Worm (Caenorhabditis elegans) whole organism, young adult: ENCODE results near the gene Y41D4B.14.
A peak's percentile ranks its signal among the peaks of the same experiment; 100 is the strongest.

Source experiments
- D2030.7 ChIP-seq: fragments of 200-800 bp; sonication (Bioruptor generic); IDR thresholded peaks from 2 replicates; pipeline ENCODE4 v1.3.6; 2022; ENCODE audit warnings: missing genetic modification reagents, missing genetic modification characterization, missing compliant biosample characterization
- F10E7.11 ChIP-seq: sonication (generic microtip); optimal IDR thresholded peaks from 2 replicates; lab custom pipeline; 2017; ENCODE audit warnings: mild to moderate bottlenecking, missing genetic modification characterization, moderate library complexity, missing compliant biosample characterization
- F23B12.7 ChIP-seq: sonication (generic microtip); optimal IDR thresholded peaks from 2 replicates; lab custom pipeline; 2017; ENCODE audit warnings: missing genetic modification characterization, mild to moderate bottlenecking, missing compliant biosample characterization, antibody characterized with exemption, moderate library complexity; ENCODE audit not compliant: insufficient read depth
- F37B4.10 ChIP-seq: fragments of 200-800 bp; sonication (Bioruptor generic); IDR thresholded peaks from 2 replicates; pipeline ENCODE4 v1.3.6; 2022; ENCODE audit warnings: missing genetic modification characterization, missing compliant biosample characterization
- K12H6.12 ChIP-seq: fragments of 200-800 bp; sonication (Bioruptor generic); optimal IDR thresholded peaks from 2 replicates; lab custom pipeline; 2018; ENCODE audit warnings: mild to moderate bottlenecking, missing genetic modification characterization, missing compliant biosample characterization
- Y53F4B.3 ChIP-seq: fragments of 200-800 bp; sonication (Bioruptor generic); IDR thresholded peaks from 2 replicates; pipeline ENCODE4 v1.3.6; 2022; ENCODE audit warnings: missing genetic modification reagents, missing genetic modification characterization, missing compliant biosample characterization
- Y56A3A.18 ChIP-seq: fragments of 200-800 bp; sonication (Bioruptor generic); IDR thresholded peaks from 2 replicates; pipeline ENCODE4 v1.3.6; 2022; ENCODE audit warnings: missing genetic modification reagents, missing genetic modification characterization, missing compliant biosample characterization
- Y79H2A.3 ChIP-seq: fragments of 200-800 bp; sonication (Bioruptor generic); conservative IDR thresholded peaks from 2 replicates; pipeline ENCODE4 v1.3.6; 2022; ENCODE audit warnings: missing genetic modification reagents, missing genetic modification characterization, missing compliant biosample characterization
- ama-1 ChIP-seq, 3 experiments: fragments of 150-350 bp in 1 of 3; sonication (generic microtip) in 2 of 3; optimal IDR thresholded peaks; 2 replicates each; lab custom pipeline; 2014 to 2018; ENCODE audit warnings: missing biosample characterization in 2 of 3, missing genetic modification characterization in 2 of 3, missing genetic modification reagents in 2 of 3
- atf-7 ChIP-seq: sonication (generic microtip); optimal IDR thresholded peaks from 2 replicates; lab custom pipeline; 2017; ENCODE audit warnings: mild to moderate bottlenecking, missing genetic modification characterization, missing compliant biosample characterization
- chd-7 ChIP-seq: sonication (generic microtip); optimal IDR thresholded peaks from 2 replicates; lab custom pipeline; 2016; ENCODE audit warnings: mild to moderate bottlenecking, missing genetic modification characterization, moderate library complexity, missing compliant biosample characterization
- dox-1 ChIP-seq: fragments of 200-800 bp; sonication (Bioruptor generic); IDR thresholded peaks from 2 replicates; pipeline ENCODE4 v1.3.6; 2022; ENCODE audit warnings: missing genetic modification reagents, missing genetic modification characterization, missing compliant biosample characterization
- egl-44 ChIP-seq: fragments of 200-800 bp; sonication (Bioruptor generic); IDR thresholded peaks from 2 replicates; pipeline ENCODE4 v1.3.6; 2022; ENCODE audit warnings: missing genetic modification reagents, missing genetic modification characterization, missing compliant biosample characterization
- egrh-3 ChIP-seq: fragments of 200-800 bp; sonication (Bioruptor generic); IDR thresholded peaks from 2 replicates; pipeline ENCODE4 v1.3.6; 2022; ENCODE audit warnings: missing genetic modification reagents, missing genetic modification characterization, missing compliant biosample characterization
- hmg-1.2 ChIP-seq: fragments of 200-800 bp; sonication (Bioruptor generic); IDR thresholded peaks from 2 replicates; pipeline ENCODE4 v1.3.6; 2022; ENCODE audit warnings: missing genetic modification reagents, missing genetic modification characterization, missing compliant biosample characterization
- hmg-20 ChIP-seq: fragments of 200-800 bp; sonication (Bioruptor generic); IDR thresholded peaks from 2 replicates; pipeline ENCODE4 v1.3.6; 2022; ENCODE audit warnings: missing genetic modification reagents, missing genetic modification characterization, missing compliant biosample characterization
- let-607 ChIP-seq, 2 experiments: fragments of 200-800 bp in 1 of 2; sonication (Bioruptor generic) in 1 of 2; sonication (generic microtip) in 1 of 2; optimal IDR thresholded peaks; 2 replicates each; lab custom pipeline; 2016 to 2018; ENCODE audit warnings: mild to moderate bottlenecking in 2 of 2, missing compliant biosample characterization in 2 of 2, missing genetic modification characterization in 2 of 2, moderate library complexity in 2 of 2, missing genotype in 1 of 2
- lin-26 ChIP-seq: fragments of 200-800 bp; sonication (Bioruptor generic); IDR thresholded peaks from 2 replicates; pipeline ENCODE4 v1.3.6; 2022; ENCODE audit warnings: missing genetic modification reagents, missing genetic modification characterization, missing compliant biosample characterization
- lsy-27 ChIP-seq: sonication (generic microtip); optimal IDR thresholded peaks from 2 replicates; lab custom pipeline; 2017; ENCODE audit warnings: missing genetic modification characterization, mild to moderate bottlenecking, missing compliant biosample characterization, antibody characterized with exemption, missing genotype, borderline replicate concordance; ENCODE audit not compliant: insufficient read depth
- mcd-1 ChIP-seq: fragments of 200-800 bp; sonication (Bioruptor generic); IDR thresholded peaks from 2 replicates; pipeline ENCODE4 v1.3.6; 2022; ENCODE audit warnings: missing genetic modification reagents, missing genetic modification characterization, missing compliant biosample characterization
- mes-4 ChIP-seq: sonication (generic microtip); optimal IDR thresholded peaks from 2 replicates; lab custom pipeline; 2016; ENCODE audit warnings: missing genotype, missing genetic modification characterization, missing compliant biosample characterization
- nfya-1 ChIP-seq: sonication (generic microtip); optimal IDR thresholded peaks from 2 replicates; lab custom pipeline; 2017; ENCODE audit warnings: antibody characterized with exemption, missing compliant biosample characterization, missing genetic modification characterization, borderline replicate concordance; ENCODE audit not compliant: insufficient read depth
- nhr-80 ChIP-seq: sonication (generic microtip); optimal IDR thresholded peaks from 2 replicates; lab custom pipeline; 2016; ENCODE audit warnings: missing genetic modification characterization, missing compliant biosample characterization
- nhr-90 ChIP-seq: sonication (generic microtip); optimal IDR thresholded peaks from 2 replicates; lab custom pipeline; 2016; ENCODE audit warnings: missing genotype, mild to moderate bottlenecking, missing genetic modification characterization, missing compliant biosample characterization
- pha-4 ChIP-seq: fragments of 150-350 bp; sonication (generic microtip); optimal IDR thresholded peaks from 2 replicates; lab custom pipeline; 2014; ENCODE audit warnings: missing biosample characterization, missing genetic modification reagents, missing genetic modification characterization
- zfh-2 ChIP-seq: fragments of 200-800 bp; sonication (Bioruptor generic); conservative IDR thresholded peaks from 2 replicates; pipeline ENCODE4 v1.3.6; 2022; ENCODE audit warnings: missing genetic modification reagents, missing genetic modification characterization, missing compliant biosample characterization

The Y41D4B.14 gene

ce11 chrIV:1548457-1548861, 28.4 kb upstream of the Y41D4B.14 start, which contains the start of gene col-107:
Gene col-107, plus strand, starts transcription at chrIV:1548721.
- TF ChIP-seq Y53F4B.3 (GFP tag; lab: Robert Waterston, UW) = no peak
- no peak for TF ChIP-seq F10E7.11 (tag; lab: Kevin White, UChicago)

- TF ChIP-seq egrh-3 (GFP tag; lab: Robert Waterston, UW) = peak; percentile 99
- peak; percentile 97 for TF ChIP-seq zfh-2 (GFP tag; lab: Robert Waterston, UW)
- 0 out of 2 replicates have a peak, but pooled peaks have one; percentile 46 for TF ChIP-seq Y56A3A.18
- no peak for TF ChIP-seq ama-1 (optimal IDR thresholded peaks at IDR 0.05; lab: Kevin White, UChicago)
- TF ChIP-seq ama-1 (GFP tag; optimal IDR thresholded peaks at IDR 0.05; lab: Kevin White, UChicago) = no peak
- peak; percentile 6 for TF ChIP-seq chd-7
- 0 out of 2 replicates have a peak, but pooled peaks have one; percentile 36 for TF ChIP-seq lin-26 (GFP tag; lab: Robert Waterston, UW)
- TF ChIP-seq hmg-20 (GFP tag; lab: Robert Waterston, UW) = no peak
- TF ChIP-seq mcd-1 (GFP tag; lab: Robert Waterston, UW) = peak; percentile 43; the same call in 1 of the 2 replicates
- no peak for TF ChIP-seq dox-1 (GFP tag; lab: Robert Waterston, UW)
Measured at ce11 chrIV:1549095-1550093, 27.4 kb upstream of the Y41D4B.14 start.

- no peak for TF ChIP-seq F37B4.10 (GFP tag; lab: Robert Waterston, UW)
- TF ChIP-seq atf-7 (tag; lab: Kevin White, UChicago) = no peak
- TF ChIP-seq let-607 (tag; optimal IDR thresholded peaks at IDR 0.05; lab: Kevin White, UChicago) = no peak
- no peak for TF ChIP-seq Y79H2A.3
- no peak for TF ChIP-seq lsy-27 (tag; lab: Kevin White, UChicago)
- TF ChIP-seq pha-4 = no peak
- no peak for TF ChIP-seq F23B12.7
- no peak for TF ChIP-seq nhr-80 (tag; lab: Kevin White, UChicago)
- TF ChIP-seq nhr-90 (tag; lab: Kevin White, UChicago) = no peak
- no peak for TF ChIP-seq K12H6.12 (tag; lab: Kevin White, UChicago)
- no peak for TF ChIP-seq hmg-1.2 (GFP tag; lab: Robert Waterston, UW)
Measured at ce11 chrIV:1550131-1550530, 26.7 kb upstream of the Y41D4B.14 start, which contains the start of gene C34H4.5. Gene C34H4.5, minus strand, starts transcription at chrIV:1550231.

ce11 chrIV:1550578-1550977, 26.3 kb upstream of the Y41D4B.14 start, which contains the start of gene tag-244:
Gene tag-244, plus strand, starts transcription at chrIV:1550878.
- TF ChIP-seq nfya-1 (tag; lab: Kevin White, UChicago) = no peak
- peak; percentile 37 for TF ChIP-seq nhr-80 (tag; lab: Kevin White, UChicago)

ce11 chrIV:1553195-1553918, 23.5 kb upstream of the Y41D4B.14 start, which contains the start of gene C34H4.2:
Gene C34H4.2, plus strand, starts transcription at chrIV:1553752.
- TF ChIP-seq nhr-80 (tag; lab: Kevin White, UChicago) (peak; percentile 46), egl-44 (GFP tag; lab: Robert Waterston, UW) (no peak), D2030.7 (no peak), mes-4 (no peak)
